Fruit fly (Drosophila melanogaster): Measurements from ENCODE around the gene CG9686.

DNA sequence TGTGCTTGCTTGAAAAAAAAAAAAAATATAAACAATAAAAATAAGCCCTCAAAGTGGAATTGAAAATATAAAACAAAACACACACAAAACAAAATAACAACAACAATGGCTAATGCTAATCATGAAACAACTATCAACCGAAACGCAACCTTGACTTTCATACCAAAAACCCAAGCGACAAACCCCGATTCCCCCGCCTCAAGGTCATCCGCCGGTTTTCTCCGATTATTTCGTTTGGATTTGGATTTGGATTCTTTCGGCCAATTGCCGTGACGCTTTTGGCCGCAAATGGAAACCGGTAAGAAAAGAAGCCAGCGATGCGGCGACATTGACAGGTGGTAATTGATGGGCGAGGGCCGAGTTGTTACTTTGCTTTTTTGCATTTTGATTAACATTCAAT is 17.9 kb downstream of the CG9686 start:
- TF ChIP-seq CG4496 (GFP tag; IDR thresholded peaks at IDR 0.05): no peak
- no peak for TF ChIP-seq CG9948 (tag; optimal IDR thresholded peaks at IDR 0.05)
